Worm (Caenorhabditis elegans): ENCODE results near the gene C02B4.3.

Gene C02B4.3

DNA sequence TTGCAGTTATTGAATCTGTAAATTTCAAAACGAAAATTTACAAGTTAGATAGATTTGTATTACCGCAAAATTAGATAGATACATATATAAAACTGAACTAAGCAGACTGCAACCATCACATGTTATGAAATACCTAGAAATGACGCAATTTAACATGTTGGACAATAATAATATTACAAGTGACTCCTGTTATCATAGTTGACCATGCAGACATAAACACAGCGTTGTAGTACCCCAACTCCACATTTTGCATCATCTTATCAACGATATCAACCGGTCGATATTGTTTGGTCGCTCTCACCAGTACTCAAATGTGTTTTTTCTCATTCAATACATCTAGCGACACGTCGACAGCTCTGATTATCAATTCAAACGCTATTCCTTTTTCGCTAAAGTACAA is 31.7 kb upstream of the C02B4.3 start, which contains the start of gene ugt-50 (continued):
- TF ChIP-seq lsy-2 (tag; optimal IDR thresholded peaks at IDR 0.05), result no peak
- no peak for TF ChIP-seq egl-27 (tag; optimal IDR thresholded peaks at IDR 0.05)
- no peak for TF ChIP-seq lin-15B (tag; optimal IDR thresholded peaks at IDR 0.05)
- TF ChIP-seq aly-2 (tag; optimal IDR thresholded peaks at IDR 0.05), result no peak
- peak; percentile 87 for TF ChIP-seq elt-2 (tag; optimal IDR thresholded peaks at IDR 0.05)
- no peak for TF ChIP-seq rnt-1 (tag; optimal IDR thresholded peaks at IDR 0.05)
- no peak for TF ChIP-seq ceh-63 (GFP tag; optimal IDR thresholded peaks at IDR 0.05)
- TF ChIP-seq Y116A8C.19 (tag; optimal IDR thresholded peaks at IDR 0.05; ENCODE audit: borderline replicate concordance), result no peak
- TF ChIP-seq grh-1 (GFP tag; IDR thresholded peaks at IDR 0.05), result no peak
- TF ChIP-seq lin-39 (tag; optimal IDR thresholded peaks at IDR 0.05), result no peak
- TF ChIP-seq C16A3.4 (tag; optimal IDR thresholded peaks at IDR 0.05), result no peak
- TF ChIP-seq nhr-11 (tag; optimal IDR thresholded peaks at IDR 0.05), result no peak
- no peak for TF ChIP-seq mep-1 (tag; optimal IDR thresholded peaks at IDR 0.05)
- TF ChIP-seq ztf-11 (tag; optimal IDR thresholded peaks at IDR 0.05), result no peak
- TF ChIP-seq nhr-47 (tag; optimal IDR thresholded peaks at IDR 0.05), result no peak
- TF ChIP-seq mef-2 (tag; optimal IDR thresholded peaks at IDR 0.05), result no peak
- no peak for TF ChIP-seq jun-1 (tag; optimal IDR thresholded peaks at IDR 0.05)
- TF ChIP-seq nhr-20 (tag; optimal IDR thresholded peaks at IDR 0.05), result peak; percentile 66
- no peak for TF ChIP-seq nhr-12 (tag; optimal IDR thresholded peaks at IDR 0.05)
- no peak for TF ChIP-seq fkh-4 (tag; optimal IDR thresholded peaks at IDR 0.05; ENCODE audit: borderline replicate concordance)
- TF ChIP-seq nhr-77 (tag; optimal IDR thresholded peaks at IDR 0.05), result no peak
- TF ChIP-seq lin-14 (GFP tag; optimal IDR thresholded peaks at IDR 0.05), result no peak
- TF ChIP-seq dpl-1 (GFP tag; optimal IDR thresholded peaks at IDR 0.05), result peak in 1 of 3 experiments; percentile 1
- no peak for TF ChIP-seq alr-1 (tag; optimal IDR thresholded peaks at IDR 0.05; ENCODE audit: borderline replicate concordance)
- TF ChIP-seq C34B4.2 (tag; optimal IDR thresholded peaks at IDR 0.05), result no peak
- no peak for TF ChIP-seq fos-1 (tag; optimal IDR thresholded peaks at IDR 0.05)
- TF ChIP-seq nhr-90 (tag; optimal IDR thresholded peaks at IDR 0.05; ENCODE audit: poor library complexity), result peak; percentile 40
- no peak for TF ChIP-seq nhr-84 (tag; optimal IDR thresholded peaks at IDR 0.05)
- TF ChIP-seq egl-13 (tag; optimal IDR thresholded peaks at IDR 0.05), result no peak
- TF ChIP-seq ets-5 (GFP tag; IDR thresholded peaks at IDR 0.05), result no peak
- TF ChIP-seq unc-30 (tag; optimal IDR thresholded peaks at IDR 0.05), result no peak
- TF ChIP-seq isw-1 (GFP tag; IDR thresholded peaks at IDR 0.05), result no peak
- no peak for TF ChIP-seq hpl-2 (GFP tag; optimal IDR thresholded peaks at IDR 0.05)
- TF ChIP-seq F16B12.6 (tag; optimal IDR thresholded peaks at IDR 0.05), result no peak
- TF ChIP-seq skn-1 (tag; optimal IDR thresholded peaks at IDR 0.05), result no peak
- no peak for TF ChIP-seq C04F5.9 (tag; optimal IDR thresholded peaks at IDR 0.05)
- peak; percentile 63 for TF ChIP-seq nhr-85 (tag)
- no peak for TF ChIP-seq irx-1 (tag; optimal IDR thresholded peaks at IDR 0.05)
- 0 out of 2 replicates have a peak, but pooled peaks have one; percentile 10 for TF ChIP-seq nhr-19 (GFP tag; conservative IDR thresholded peaks at IDR 0.05)
- TF ChIP-seq mab-9 (GFP tag; IDR thresholded peaks at IDR 0.05), result no peak
- TF ChIP-seq pax-3 (tag; optimal IDR thresholded peaks at IDR 0.05), result no peak
- no peak for TF ChIP-seq xbp-1 (tag; optimal IDR thresholded peaks at IDR 0.05)
- TF ChIP-seq efl-1 (optimal IDR thresholded peaks at IDR 0.05), result peak in 1 of 2 experiments; percentile 4
- no peak for TF ChIP-seq efl-1 (GFP tag; optimal IDR thresholded peaks at IDR 0.05 in 1 of 2)
- TF ChIP-seq sox-4 (tag; optimal IDR thresholded peaks at IDR 0.05), result no peak
- TF ChIP-seq ceh-82 (tag; optimal IDR thresholded peaks at IDR 0.05), result no peak
- no peak for TF ChIP-seq fkh-10 (GFP tag; optimal IDR thresholded peaks at IDR 0.05)
- no peak for TF ChIP-seq fkh-8 (tag; optimal IDR thresholded peaks at IDR 0.05)
- TF ChIP-seq swsn-7 (tag; optimal IDR thresholded peaks at IDR 0.05), result no peak
- TF ChIP-seq snu-23 (GFP tag; optimal IDR thresholded peaks at IDR 0.05), result peak; percentile 28
- peak in 1 of 6 experiments; percentile 24 for TF ChIP-seq elt-3 (tag; optimal IDR thresholded peaks at IDR 0.05)
- TF ChIP-seq nhr-76 (tag; optimal IDR thresholded peaks at IDR 0.05), result no peak
- no peak for TF ChIP-seq vab-15 (tag; optimal IDR thresholded peaks at IDR 0.05)
- TF ChIP-seq ceh-90 (tag; optimal IDR thresholded peaks at IDR 0.05), result no peak
